2 worm cellular contexts compared by ENCODE assay signal in the genomic region with DNA sequence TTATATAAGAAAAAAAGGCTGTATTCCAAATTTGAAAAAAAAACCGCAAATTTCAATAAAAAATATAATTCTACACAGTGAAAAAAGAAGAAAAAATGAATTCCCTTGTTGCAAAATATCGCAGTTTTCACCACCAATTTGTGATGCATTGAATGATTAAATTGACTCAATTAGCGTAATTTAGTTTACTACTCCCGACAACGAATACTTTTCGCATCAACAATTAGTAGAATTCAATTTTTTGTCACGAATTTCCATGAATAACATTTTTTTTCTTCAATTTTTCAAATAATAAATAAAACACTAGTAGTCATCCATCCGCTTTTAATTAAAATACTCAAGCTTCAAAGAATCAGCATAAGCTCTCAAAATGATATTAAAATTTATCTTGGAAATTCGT.
TF ChIP-seq lines count a peak whose summit lies in the region.

No protein-coding gene starts in this region.

TF ChIP-seq in whole organism, L1 larva, 84 proteins besides CTCF, POLR2A, EP300 and RAD21 (continued from another document):
- TF ChIP-seq lin-14 (GFP tag; optimal IDR thresholded peaks at IDR 0.05; lab: Kevin White, UChicago) (peak; percentile 72), unc-130 (tag; optimal IDR thresholded peaks at IDR 0.05; lab: Kevin White, UChicago) (no peak), elt-3 (tag; optimal IDR thresholded peaks at IDR 0.05; lab: Kevin White, UChicago) (no peak), jun-1 (tag; optimal IDR thresholded peaks at IDR 0.05; lab: Kevin White, UChicago) (no peak), mab-9 (GFP tag; IDR thresholded peaks at IDR 0.05; lab: Robert Waterston, UW) (no peak), Y116A8C.19 (tag; optimal IDR thresholded peaks at IDR 0.05; lab: Kevin White, UChicago; ENCODE audit: borderline replicate concordance) (no peak), hlh-17 (GFP tag; optimal IDR thresholded peaks at IDR 0.05; lab: Kevin White, UChicago; ENCODE audit: borderline replicate concordance) (no peak), unc-86 (tag; optimal IDR thresholded peaks at IDR 0.05; lab: Kevin White, UChicago) (no peak), sptf-1 (tag; optimal IDR thresholded peaks at IDR 0.05; lab: Kevin White, UChicago) (no peak), elt-2 (tag; optimal IDR thresholded peaks at IDR 0.05; lab: Kevin White, UChicago) (no peak), nhr-12 (tag; optimal IDR thresholded peaks at IDR 0.05; lab: Kevin White, UChicago) (no peak), nhr-84 (tag; optimal IDR thresholded peaks at IDR 0.05; lab: Kevin White, UChicago) (no peak), nhr-20 (tag; optimal IDR thresholded peaks at IDR 0.05; lab: Kevin White, UChicago) (no peak), lin-13 (GFP tag; optimal IDR thresholded peaks at IDR 0.05; lab: Kevin White, UChicago) (no peak), lsy-2 (tag; optimal IDR thresholded peaks at IDR 0.05; lab: Kevin White, UChicago) (peak; percentile 5 to 29), snu-23 (GFP tag; optimal IDR thresholded peaks at IDR 0.05; lab: Kevin White, UChicago) (no peak), mep-1 (tag; optimal IDR thresholded peaks at IDR 0.05; lab: Kevin White, UChicago) (no peak), nhr-71 (tag; optimal IDR thresholded peaks at IDR 0.05; lab: Kevin White, UChicago) (peak; percentile 52), irx-1 (tag; optimal IDR thresholded peaks at IDR 0.05; lab: Kevin White, UChicago) (no peak), F16B12.6 (tag; optimal IDR thresholded peaks at IDR 0.05; lab: Kevin White, UChicago) (no peak), lin-39 (tag; optimal IDR thresholded peaks at IDR 0.05; lab: Kevin White, UChicago) (no peak), unc-62 (GFP tag; optimal IDR thresholded peaks at IDR 0.05; lab: Kevin White, UChicago) (no peak), nhr-90 (tag; optimal IDR thresholded peaks at IDR 0.05; lab: Kevin White, UChicago; ENCODE audit: poor library complexity) (no peak), efl-3 (GFP tag; optimal IDR thresholded peaks at IDR 0.05; lab: Kevin White, UChicago) (no peak), ceh-82 (tag; optimal IDR thresholded peaks at IDR 0.05; lab: Kevin White, UChicago) (no peak), ztf-4 (tag; optimal IDR thresholded peaks at IDR 0.05; lab: Kevin White, UChicago) (no peak), isw-1 (GFP tag; IDR thresholded peaks at IDR 0.05; lab: Robert Waterston, UW) (no peak), alr-1 (tag; optimal IDR thresholded peaks at IDR 0.05; lab: Kevin White, UChicago; ENCODE audit: borderline replicate concordance) (no peak), ama-1 (optimal IDR thresholded peaks at IDR 0.05; lab: Kevin White, UChicago) (no peak), zip-4 (GFP tag; optimal IDR thresholded peaks at IDR 0.05; lab: Kevin White, UChicago) (no peak), nhr-47 (tag; optimal IDR thresholded peaks at IDR 0.05; lab: Kevin White, UChicago) (peak; percentile 36), fkh-4 (tag; optimal IDR thresholded peaks at IDR 0.05; lab: Kevin White, UChicago; ENCODE audit: borderline replicate concordance) (no peak), nhr-19 (GFP tag; conservative IDR thresholded peaks at IDR 0.05; lab: Robert Waterston, UW) (no peak), tbx-2 (tag; optimal IDR thresholded peaks at IDR 0.05; lab: Kevin White, UChicago) (no peak)

TF ChIP-seq in whole organism, L2 larva, 48 proteins besides CTCF, POLR2A, EP300 and RAD21 (continued from another document):
- no peak for TF ChIP-seq dmd-4 (tag; optimal IDR thresholded peaks at IDR 0.05; lab: Kevin White, UChicago)
- no peak for TF ChIP-seq nhr-21 (tag; optimal IDR thresholded peaks at IDR 0.05; lab: Kevin White, UChicago)
- no peak for TF ChIP-seq sma-3 (GFP tag; optimal IDR thresholded peaks at IDR 0.05; lab: Kevin White, UChicago)
- TF ChIP-seq lsy-2 (tag; optimal IDR thresholded peaks at IDR 0.05; lab: Kevin White, UChicago): peak; percentile 8 to 40
- TF ChIP-seq nhr-11 (tag; optimal IDR thresholded peaks at IDR 0.05; lab: Kevin White, UChicago): no peak
